Fruit fly (Drosophila melanogaster) whole organism: ENCODE measurements around the gene Xport-B.

Source experiments
- CG8478 ChIP-seq: fragments of >200 bp; optimal IDR thresholded peaks from 2 replicates; lab custom pipeline; 2018; ENCODE audit warnings: inconsistent platforms
- pan ChIP-seq: fragments of >200 bp; optimal IDR thresholded peaks from 2 replicates; lab custom pipeline; 2017

DNA sequence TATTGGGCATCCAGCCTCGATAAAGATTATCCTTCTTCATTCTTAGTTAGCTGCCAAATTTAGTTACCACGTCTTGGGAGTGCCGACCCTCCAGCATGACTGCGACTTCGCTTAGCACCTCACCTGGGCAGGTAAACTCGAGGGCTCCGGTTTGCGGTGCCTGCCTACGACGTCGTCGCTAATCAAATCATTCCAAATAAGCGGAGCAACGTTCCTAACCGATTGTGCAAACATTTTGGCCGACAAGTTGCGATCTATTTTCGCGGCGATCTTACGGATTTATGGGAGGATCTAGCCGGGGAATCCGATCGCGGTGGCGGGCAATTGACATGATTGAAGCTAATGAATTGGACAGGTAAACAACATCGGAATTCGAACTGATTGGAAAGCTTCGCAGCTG lies 2.5 kb upstream of the Xport-B start, which contains the start of gene CG4465:
- no peak for TF ChIP-seq CG8478 (lab: Kevin White, UChicago)
- no peak for TF ChIP-seq pan
